Worm (Caenorhabditis elegans) whole organism, L1 larva: ENCODE results near the gene syd-1.

Source experiments
- C16A3.4 ChIP-seq: fragments of 150-350 bp; optimal IDR thresholded peaks from 2 replicates; lab custom pipeline; 2014; ENCODE audit warnings: missing biosample characterization, missing genetic modification characterization
- F16B12.6 ChIP-seq: fragments of 150-350 bp; optimal IDR thresholded peaks from 2 replicates; lab custom pipeline; 2014; ENCODE audit warnings: missing biosample characterization, missing genetic modification characterization
- Y116A8C.19 ChIP-seq: sonication (generic microtip); optimal IDR thresholded peaks from 2 replicates; lab custom pipeline; 2016; ENCODE audit warnings: missing compliant biosample characterization, missing genetic modification characterization, borderline replicate concordance
- aha-1 ChIP-seq: fragments of 150-350 bp; optimal IDR thresholded peaks from 2 replicates; lab custom pipeline; 2014; ENCODE audit warnings: missing biosample characterization, missing genetic modification characterization
- ama-1 ChIP-seq: fragments of 150-350 bp; optimal IDR thresholded peaks from 2 replicates; lab custom pipeline; 2014
- blmp-1 ChIP-seq: fragments of 150-350 bp; optimal IDR thresholded peaks from 2 replicates; lab custom pipeline; 2014; ENCODE audit warnings: missing biosample characterization, missing genetic modification characterization
- ceh-8 ChIP-seq: fragments of 200-800 bp; sonication (Bioruptor generic); optimal IDR thresholded peaks from 2 replicates; lab custom pipeline; 2018; ENCODE audit warnings: mild to moderate bottlenecking, missing genetic modification characterization, moderate library complexity, missing compliant biosample characterization
- ceh-90 ChIP-seq: sonication (generic microtip); optimal IDR thresholded peaks from 2 replicates; lab custom pipeline; 2016; ENCODE audit warnings: missing genetic modification characterization, missing compliant biosample characterization
- efl-1 ChIP-seq, 4 experiments: fragments of 150-350 bp; optimal IDR thresholded peaks in 3 of 4; peaks in 1 of 4; 1 replicate in 1 of 4; 2 replicates in 3 of 4; lab custom pipeline; 2014; ENCODE audit warnings: missing biosample characterization in 2 of 4, missing genetic modification characterization in 2 of 4, missing genetic modification reagents in 2 of 4
- efl-3 ChIP-seq: fragments of 200-800 bp; sonication (Bioruptor generic); optimal IDR thresholded peaks from 2 replicates; lab custom pipeline; 2018; ENCODE audit warnings: mild to moderate bottlenecking, missing genetic modification characterization, missing compliant biosample characterization
- egl-13 ChIP-seq: sonication (generic microtip); optimal IDR thresholded peaks from 2 replicates; lab custom pipeline; 2016; ENCODE audit warnings: missing genotype, missing genetic modification reagents, missing genetic modification characterization, missing compliant biosample characterization
- ets-5 ChIP-seq: fragments of 200-800 bp; sonication (Bioruptor generic); IDR thresholded peaks from 2 replicates; pipeline ENCODE4 v1.3.6; 2022; ENCODE audit warnings: missing genetic modification characterization, missing compliant biosample characterization
- fkh-4 ChIP-seq: sonication (generic microtip); optimal IDR thresholded peaks from 2 replicates; lab custom pipeline; 2016; ENCODE audit warnings: missing compliant biosample characterization, missing genetic modification characterization, borderline replicate concordance
- fkh-8 ChIP-seq: sonication (generic microtip); optimal IDR thresholded peaks from 2 replicates; lab custom pipeline; 2016; ENCODE audit warnings: mild to moderate bottlenecking, missing genetic modification characterization, missing compliant biosample characterization
- fos-1 ChIP-seq: fragments of 150-350 bp; optimal IDR thresholded peaks from 2 replicates; lab custom pipeline; 2014; ENCODE audit warnings: missing biosample characterization, missing genetic modification characterization
- hlh-17 ChIP-seq: fragments of 200-800 bp; sonication (Bioruptor generic); optimal IDR thresholded peaks from 2 replicates; lab custom pipeline; 2018; ENCODE audit warnings: missing genetic modification characterization, mild to moderate bottlenecking, missing compliant biosample characterization, moderate library complexity, borderline replicate concordance
- isw-1 ChIP-seq: fragments of 200-800 bp; sonication (Bioruptor generic); IDR thresholded peaks from 2 replicates; pipeline ENCODE4 v1.3.6; 2022; ENCODE audit warnings: missing genetic modification characterization, missing compliant biosample characterization
- jun-1 ChIP-seq: fragments of 150-350 bp; optimal IDR thresholded peaks from 2 replicates; lab custom pipeline; 2014; ENCODE audit warnings: missing biosample characterization, missing genetic modification reagents, missing genetic modification characterization
- lin-13 ChIP-seq: fragments of 150-350 bp; optimal IDR thresholded peaks from 2 replicates; lab custom pipeline; 2014; ENCODE audit warnings: missing biosample characterization, missing genetic modification reagents, missing genetic modification characterization
- lin-14 ChIP-seq: fragments of 200-800 bp; sonication (Bioruptor generic); optimal IDR thresholded peaks from 2 replicates; lab custom pipeline; 2018; ENCODE audit warnings: mild to moderate bottlenecking, missing genetic modification characterization, moderate library complexity, missing compliant biosample characterization
- lin-39 ChIP-seq: fragments of 150-350 bp; optimal IDR thresholded peaks from 2 replicates; lab custom pipeline; 2014; ENCODE audit warnings: missing biosample characterization, missing genetic modification reagents, missing genetic modification characterization
- mef-2 ChIP-seq: fragments of 150-350 bp; optimal IDR thresholded peaks from 2 replicates; lab custom pipeline; 2014; ENCODE audit warnings: missing biosample characterization, missing genetic modification characterization
- nhr-11 ChIP-seq: fragments of 150-350 bp; optimal IDR thresholded peaks from 2 replicates; lab custom pipeline; 2014; ENCODE audit warnings: missing biosample characterization, missing genetic modification characterization
- nhr-12 ChIP-seq: sonication (generic microtip); optimal IDR thresholded peaks from 2 replicates; lab custom pipeline; 2017; ENCODE audit warnings: missing biosample characterization, missing genetic modification characterization
- nhr-19 ChIP-seq: fragments of 200-800 bp; sonication (Bioruptor generic); conservative IDR thresholded peaks from 2 replicates; pipeline ENCODE4 v1.3.6; 2022; ENCODE audit warnings: missing genetic modification characterization, missing compliant biosample characterization
- nhr-20 ChIP-seq: sonication (generic microtip); optimal IDR thresholded peaks from 2 replicates; lab custom pipeline; 2016; ENCODE audit warnings: mild to moderate bottlenecking, missing genetic modification characterization, missing compliant biosample characterization
- nhr-47 ChIP-seq: sonication (generic microtip); optimal IDR thresholded peaks from 2 replicates; lab custom pipeline; 2016; ENCODE audit warnings: mild to moderate bottlenecking, missing genetic modification characterization, moderate library complexity, missing compliant biosample characterization
- nhr-76 ChIP-seq: sonication (generic microtip); optimal IDR thresholded peaks from 2 replicates; lab custom pipeline; 2017; ENCODE audit warnings: missing biosample characterization, missing genetic modification characterization
- nhr-84 ChIP-seq: sonication (generic microtip); optimal IDR thresholded peaks from 2 replicates; lab custom pipeline; 2017; ENCODE audit warnings: missing biosample characterization, missing genetic modification characterization
- pqm-1 ChIP-seq: sonication (generic microtip); optimal IDR thresholded peaks from 3 replicates; lab custom pipeline; 2017; ENCODE audit warnings: missing biosample characterization, missing genetic modification characterization
- rnt-1 ChIP-seq: sonication (generic microtip); optimal IDR thresholded peaks from 2 replicates; lab custom pipeline; 2016; ENCODE audit warnings: mild to moderate bottlenecking, missing genetic modification characterization, moderate library complexity, missing compliant biosample characterization
- snu-23 ChIP-seq: sonication (generic microtip); optimal IDR thresholded peaks from 2 replicates; lab custom pipeline; 2016; ENCODE audit warnings: missing genetic modification characterization, missing compliant biosample characterization
- sptf-1 ChIP-seq: fragments of 150-350 bp; optimal IDR thresholded peaks from 2 replicates; lab custom pipeline; 2014; ENCODE audit warnings: missing biosample characterization, missing genetic modification characterization
- sup-37 ChIP-seq: fragments of 200-800 bp; sonication (Bioruptor generic); optimal IDR thresholded peaks from 2 replicates; lab custom pipeline; 2018; ENCODE audit warnings: mild to moderate bottlenecking, missing genetic modification characterization, missing compliant biosample characterization
- tbx-2 ChIP-seq: sonication (generic microtip); optimal IDR thresholded peaks from 2 replicates; lab custom pipeline; 2016; ENCODE audit warnings: missing genetic modification characterization, missing compliant biosample characterization
- unc-130 ChIP-seq: fragments of 150-350 bp; optimal IDR thresholded peaks from 2 replicates; lab custom pipeline; 2017; ENCODE audit warnings: missing biosample characterization, missing genetic modification characterization, inconsistent platforms
- unc-30 ChIP-seq: sonication (generic microtip); optimal IDR thresholded peaks from 2 replicates; lab custom pipeline; 2017; ENCODE audit warnings: missing biosample characterization, missing genetic modification characterization
- unc-86 ChIP-seq: sonication (generic microtip); optimal IDR thresholded peaks from 2 replicates; lab custom pipeline; 2016; ENCODE audit warnings: missing genetic modification characterization, missing compliant biosample characterization
- vab-15 ChIP-seq: sonication (generic microtip); optimal IDR thresholded peaks from 2 replicates; lab custom pipeline; 2017; ENCODE audit warnings: missing genotype, mild to moderate bottlenecking, missing genetic modification characterization, missing compliant biosample characterization
- zag-1 ChIP-seq: fragments of 150-350 bp; optimal IDR thresholded peaks from 2 replicates; lab custom pipeline; 2014; ENCODE audit warnings: missing biosample characterization, missing genetic modification characterization

The syd-1 gene

ce11 chrII:7593227-7593626, 1.5 kb downstream of the syd-1 start (continued):
- TF ChIP-seq nhr-47 (tag; lab: Kevin White, UChicago) (peak; percentile 67), unc-30 (no peak), nhr-11 (tag; lab: Kevin White, UChicago) (no peak), tbx-2 (peak; percentile 49), mef-2 (no peak), sptf-1 (tag; lab: Kevin White, UChicago) (no peak)

- no peak for TF ChIP-seq sup-37 (GFP tag; lab: Kevin White, UChicago)
- TF ChIP-seq egl-13 (tag; lab: Kevin White, UChicago) = peak; percentile 21
- TF ChIP-seq F16B12.6 = no peak
- TF ChIP-seq nhr-84 (tag; lab: Kevin White, UChicago) = no peak
- TF ChIP-seq unc-86 = peak; percentile 28
- TF ChIP-seq lin-39 (tag; lab: Kevin White, UChicago) = no peak
- peak; percentile 71 for TF ChIP-seq lin-14 (GFP tag; lab: Kevin White, UChicago)
- TF ChIP-seq tbx-2 = peak; percentile 3
- TF ChIP-seq ceh-8 = peak; percentile 73
- no peak for TF ChIP-seq lin-13 (GFP tag; lab: Kevin White, UChicago)
- TF ChIP-seq jun-1 (tag; lab: Kevin White, UChicago) = no peak
These were observed 6.4 kb downstream of the syd-1 start for ce11 chrII:7588295-7588694.

ce11 chrII:7583555-7583954, 11.2 kb downstream of the syd-1 start, which contains the start of gene mks-3:
Gene mks-3, minus strand, starts transcription at chrII:7583655.
- no peak for TF ChIP-seq aha-1 (tag; lab: Kevin White, UChicago)
- TF ChIP-seq fkh-8 (tag; lab: Kevin White, UChicago) = peak; percentile 8

ce11 chrII:7577412-7577811, 17.3 kb downstream of the syd-1 start, which contains the start of gene F35D2.6:
Gene F35D2.6, plus strand, starts transcription at chrII:7577712.
- TF ChIP-seq isw-1 (no peak), snu-23 (no peak), unc-130 (tag; lab: Kevin White, UChicago) (no peak), zag-1 (no peak), pqm-1 (tag; lab: Kevin White, UChicago) (no peak), blmp-1 (no peak), fkh-4 (tag; lab: Kevin White, UChicago) (no peak), fkh-8 (tag; lab: Kevin White, UChicago) (no peak), efl-1 (optimal IDR thresholded peaks at IDR 0.05; lab: Kevin White, UChicago) (no peak), efl-1 (GFP tag; optimal IDR thresholded peaks at IDR 0.05 in 1 of 2; lab: Kevin White, UChicago) (no peak)
- TF ChIP-seq, all 84 proteins: peak for 0

- no peak for TF ChIP-seq nhr-76 (tag; lab: Kevin White, UChicago)
- TF ChIP-seq nhr-19 = no peak
- no peak for TF ChIP-seq hlh-17 (GFP tag; lab: Kevin White, UChicago)
- TF ChIP-seq ets-5 (GFP tag; lab: Robert Waterston, UW) = no peak
- TF ChIP-seq Y116A8C.19 (tag; lab: Kevin White, UChicago) = no peak
- no peak for TF ChIP-seq efl-3 (GFP tag; lab: Kevin White, UChicago)
- no peak for TF ChIP-seq ceh-90
- TF ChIP-seq C16A3.4 (tag; lab: Kevin White, UChicago) = no peak
- no peak for TF ChIP-seq rnt-1 (tag; lab: Kevin White, UChicago)
- TF ChIP-seq fos-1 (tag; lab: Kevin White, UChicago) = no peak
- TF ChIP-seq nhr-12 = no peak
- TF ChIP-seq nhr-20 (tag; lab: Kevin White, UChicago) = no peak
- TF ChIP-seq ama-1 = no peak
- no peak for TF ChIP-seq snu-23
- no peak for TF ChIP-seq vab-15 (tag; lab: Kevin White, UChicago)
- TF ChIP-seq, all 84 proteins: peak for 0
These were observed 19.1 kb downstream of the syd-1 start, which contains the start of gene F35D2.1 for ce11 chrII:7575614-7576013. Gene F35D2.1, plus strand, starts transcription at chrII:7575914.
